Worm (Caenorhabditis elegans) whole organism, L1 larva: ENCODE data around the gene F43G6.16.

Experiments used
- jun-1 ChIP-seq: fragments of 150-350 bp; optimal IDR thresholded peaks from 2 replicates; lab custom pipeline; 2014; ENCODE audit warnings: missing biosample characterization, missing genetic modification reagents, missing genetic modification characterization
- nhr-20 ChIP-seq: sonication (generic microtip); optimal IDR thresholded peaks from 2 replicates; lab custom pipeline; 2016; ENCODE audit warnings: mild to moderate bottlenecking, missing genetic modification characterization, missing compliant biosample characterization
- ztf-4 ChIP-seq: fragments of 150-350 bp; optimal IDR thresholded peaks from 2 replicates; lab custom pipeline; 2014; ENCODE audit warnings: missing biosample characterization, missing genetic modification characterization

- TF ChIP-seq ztf-4 (tag; lab: Kevin White, UChicago) (no peak), jun-1 (tag; lab: Kevin White, UChicago) (no peak), nhr-20 (no peak)
Observed at ce11 chrII:11747889-11748288, 34.5 kb downstream of the F43G6.16 start.
